Fruit fly (Drosophila melanogaster) whole organism, embryonic: Measurements from ENCODE around the gene CG15286.

Experiments used
- Ada2b ChIP-seq: fragments of 200-800 bp; sonication (Bioruptor generic); IDR thresholded peaks from 2 replicates; pipeline ENCODE4 v1.3.6; 2022; ENCODE audit warnings: missing biosample characterization, missing genetic modification characterization
- B-H1 ChIP-seq: fragments of 200-800 bp; sonication (Bioruptor generic); IDR thresholded peaks from 3 replicates; pipeline ENCODE4 v1.3.6; 2022; ENCODE audit warnings: missing biosample characterization, missing genetic modification characterization
- C15 ChIP-seq: fragments of 200-800 bp; sonication (Bioruptor generic); IDR thresholded peaks from 3 replicates; pipeline ENCODE4 v1.3.6; 2022; ENCODE audit warnings: missing biosample characterization, missing genetic modification characterization
- CG10147 ChIP-seq: fragments of 200-800 bp; sonication (Bioruptor generic); optimal IDR thresholded peaks from 2 replicates; lab custom pipeline; 2019; ENCODE audit warnings: missing biosample characterization, mild to moderate bottlenecking, missing genetic modification characterization, moderate library complexity
- CG10209 ChIP-seq: fragments of 200-800 bp; sonication (Bioruptor generic); optimal IDR thresholded peaks from 3 replicates; lab custom pipeline; 2017; ENCODE audit warnings: missing biosample characterization, mild to moderate bottlenecking, missing genetic modification characterization, missing genetic modification reagents
- CG10462 ChIP-seq: fragments of 200-800 bp; sonication (Bioruptor generic); optimal IDR thresholded peaks from 2 replicates; lab custom pipeline; 2016; ENCODE audit warnings: missing biosample characterization, missing genetic modification characterization
- CG11560 ChIP-seq: fragments of 200-800 bp; sonication (Bioruptor generic); IDR thresholded peaks from 3 replicates; pipeline ENCODE4 v1.3.6; 2022; ENCODE audit warnings: missing biosample characterization, missing genetic modification characterization
- CG13287 ChIP-seq: fragments of 200-800 bp; sonication (Bioruptor generic); IDR thresholded peaks from 2 replicates; pipeline ENCODE4 v1.3.6; 2022; ENCODE audit warnings: missing biosample characterization, missing genetic modification characterization; ENCODE audit not compliant: partially characterized antibody
- CG13894 ChIP-seq: fragments of 200-800 bp; sonication (Bioruptor generic); optimal IDR thresholded peaks from 3 replicates; lab custom pipeline; 2018; ENCODE audit warnings: missing biosample characterization, mild to moderate bottlenecking, missing genetic modification characterization, moderate library complexity
- CG1603 ChIP-seq: fragments of 200-800 bp; sonication (Bioruptor generic); optimal IDR thresholded peaks from 2 replicates; lab custom pipeline; 2019; ENCODE audit warnings: missing biosample characterization, mild to moderate bottlenecking, missing genetic modification characterization, moderate library complexity
- CG17186 ChIP-seq: fragments of 200-800 bp; sonication (Bioruptor generic); optimal IDR thresholded peaks from 3 replicates; lab custom pipeline; 2017; ENCODE audit warnings: missing biosample characterization, missing genetic modification reagents, missing genetic modification characterization
- CG3163 ChIP-seq: fragments of 200-800 bp; sonication (Bioruptor generic); optimal IDR thresholded peaks from 3 replicates; lab custom pipeline; 2016; ENCODE audit warnings: missing biosample characterization, missing genetic modification characterization
- CG33557 ChIP-seq: fragments of 200-800 bp; sonication (Bioruptor generic); optimal IDR thresholded peaks from 2 replicates; lab custom pipeline; 2019; ENCODE audit warnings: missing biosample characterization, mild to moderate bottlenecking, missing genetic modification characterization, moderate library complexity
- CG3407 ChIP-seq: fragments of 200-800 bp; sonication (Bioruptor generic); optimal IDR thresholded peaks from 2 replicates; lab custom pipeline; 2018; ENCODE audit warnings: missing biosample characterization, mild to moderate bottlenecking, missing genetic modification characterization
- CG4820 ChIP-seq: fragments of 200-800 bp; sonication (Bioruptor generic); optimal IDR thresholded peaks from 3 replicates; lab custom pipeline; 2016; ENCODE audit warnings: missing biosample characterization, missing genetic modification characterization
- CG5245 ChIP-seq: fragments of 200-800 bp; sonication (Bioruptor generic); optimal IDR thresholded peaks from 3 replicates; lab custom pipeline; 2016; ENCODE audit warnings: missing biosample characterization, missing genetic modification characterization
- CG6254 ChIP-seq: fragments of 200-800 bp; sonication (Bioruptor generic); optimal IDR thresholded peaks from 3 replicates; lab custom pipeline; 2017; ENCODE audit warnings: mild to moderate bottlenecking, missing biosample characterization, missing genetic modification reagents, missing genetic modification characterization
- CG7963 ChIP-seq: fragments of 200-800 bp; sonication (Bioruptor generic); IDR thresholded peaks from 3 replicates; pipeline ENCODE4 v1.3.6; 2022; ENCODE audit warnings: missing biosample characterization, missing genetic modification characterization; ENCODE audit not compliant: partially characterized antibody
- CG8281 ChIP-seq: fragments of 200-800 bp; sonication (Bioruptor generic); optimal IDR thresholded peaks from 2 replicates; lab custom pipeline; 2018; ENCODE audit warnings: missing biosample characterization, mild to moderate bottlenecking, missing genetic modification characterization, moderate library complexity
- CG8290 ChIP-seq, 3 experiments: fragments of 200-800 bp; sonication (Bioruptor generic); optimal IDR thresholded peaks; 2 replicates each; lab custom pipeline; 2016 to 2019; ENCODE audit warnings: missing biosample characterization in 3 of 3, missing genetic modification characterization in 3 of 3, mild to moderate bottlenecking in 2 of 3, moderate library complexity in 1 of 3
- CG8924 ChIP-seq: fragments of 200-800 bp; optimal IDR thresholded peaks from 3 replicates; lab custom pipeline; 2019; ENCODE audit warnings: missing biosample characterization, mild to moderate bottlenecking, missing genetic modification characterization, moderate library complexity
- CrebB ChIP-seq: fragments of 200-800 bp; sonication (Bioruptor generic); optimal IDR thresholded peaks from 3 replicates; lab custom pipeline; 2018; ENCODE audit warnings: missing biosample characterization, mild to moderate bottlenecking, missing genetic modification characterization
- Fer1 ChIP-seq: fragments of 200-800 bp; sonication (Bioruptor generic); optimal IDR thresholded peaks from 2 replicates; lab custom pipeline; 2017; ENCODE audit warnings: missing biosample characterization, mild to moderate bottlenecking, missing genetic modification characterization
- HmgZ ChIP-seq: fragments of 200-800 bp; sonication (Bioruptor generic); optimal IDR thresholded peaks from 2 replicates; lab custom pipeline; 2018; ENCODE audit warnings: missing biosample characterization, mild to moderate bottlenecking, missing genetic modification characterization
- Kr ChIP-seq: fragments of 200-800 bp; sonication (Bioruptor generic); optimal IDR thresholded peaks from 2 replicates; lab custom pipeline; 2017; ENCODE audit warnings: missing biosample characterization, mild to moderate bottlenecking, missing genetic modification characterization
- Poxn ChIP-seq: fragments of 200-800 bp; sonication (Bioruptor generic); IDR thresholded peaks from 2 replicates; pipeline ENCODE4 v1.3.6; 2022; ENCODE audit warnings: missing biosample characterization, missing genetic modification characterization
- Six4 ChIP-seq: fragments of 200-800 bp; sonication (Bioruptor generic); optimal IDR thresholded peaks from 2 replicates; lab custom pipeline; 2016; ENCODE audit warnings: missing biosample characterization, missing genetic modification characterization
- Spps ChIP-seq: fragments of 200-800 bp; sonication (Bioruptor generic); optimal IDR thresholded peaks from 2 replicates; lab custom pipeline; 2018; ENCODE audit warnings: missing biosample characterization, mild to moderate bottlenecking, missing genetic modification characterization
- ac ChIP-seq: fragments of 200-800 bp; sonication (Bioruptor generic); optimal IDR thresholded peaks from 3 replicates; lab custom pipeline; 2017; ENCODE audit warnings: missing biosample characterization, mild to moderate bottlenecking, missing genetic modification characterization
- amos ChIP-seq: fragments of 200-800 bp; sonication (Bioruptor generic); IDR thresholded peaks from 2 replicates; pipeline ENCODE4 v1.3.6; 2022; ENCODE audit warnings: missing biosample characterization, missing genetic modification characterization; ENCODE audit not compliant: partially characterized antibody
- ase ChIP-seq: fragments of 200-800 bp; sonication (Bioruptor generic); IDR thresholded peaks from 3 replicates; pipeline ENCODE4 v1.3.6; 2022; ENCODE audit warnings: missing biosample characterization, missing genetic modification characterization
- ato ChIP-seq: fragments of 200-800 bp; sonication (Bioruptor generic); IDR thresholded peaks from 2 replicates; pipeline ENCODE4 v1.3.6; 2022; ENCODE audit warnings: missing biosample characterization, missing genetic modification characterization; ENCODE audit not compliant: partially characterized antibody
- bcd ChIP-seq: fragments of 200-800 bp; sonication (Bioruptor generic); optimal IDR thresholded peaks from 2 replicates; lab custom pipeline; 2017; ENCODE audit warnings: missing biosample characterization, mild to moderate bottlenecking, missing genetic modification characterization
- chm ChIP-seq: fragments of 200-800 bp; sonication (Bioruptor generic); IDR thresholded peaks from 2 replicates; pipeline ENCODE4 v1.3.6; 2022; ENCODE audit warnings: missing biosample characterization, missing genetic modification characterization
- corto ChIP-seq: fragments of 200-800 bp; sonication (Bioruptor generic); optimal IDR thresholded peaks from 2 replicates; lab custom pipeline; 2016; ENCODE audit warnings: missing biosample characterization, mild to moderate bottlenecking, missing genetic modification characterization, moderate library complexity
- ftz-f1 ChIP-seq: fragments of 200-800 bp; sonication (Bioruptor generic); optimal IDR thresholded peaks from 2 replicates; lab custom pipeline; 2016; ENCODE audit warnings: missing biosample characterization, missing genetic modification characterization
- gcm2 ChIP-seq: fragments of 200-800 bp; sonication (Bioruptor generic); optimal IDR thresholded peaks from 2 replicates; lab custom pipeline; 2016; ENCODE audit warnings: missing biosample characterization, missing genetic modification characterization
- gfzf ChIP-seq: fragments of 200-800 bp; sonication (Bioruptor generic); optimal IDR thresholded peaks from 2 replicates; lab custom pipeline; 2016; ENCODE audit warnings: missing biosample characterization, mild to moderate bottlenecking, missing genetic modification characterization, moderate library complexity
- her ChIP-seq: fragments of 200-800 bp; sonication (Bioruptor generic); optimal IDR thresholded peaks from 2 replicates; lab custom pipeline; 2016; ENCODE audit warnings: missing biosample characterization, missing genetic modification characterization
- hth ChIP-seq: fragments of >200 bp; optimal IDR thresholded peaks from 2 replicates; lab custom pipeline; 2017; ENCODE audit warnings: inconsistent platforms
- insv ChIP-seq, 2 experiments: fragments of 200-800 bp; sonication (Bioruptor generic); optimal IDR thresholded peaks; 3 replicates each; lab custom pipeline; 2016 to 2018; ENCODE audit warnings: missing biosample characterization in 2 of 2, missing genetic modification characterization in 2 of 2
- kah ChIP-seq: fragments of 200-800 bp; sonication (Bioruptor generic); optimal IDR thresholded peaks from 2 replicates; lab custom pipeline; 2018; ENCODE audit warnings: missing biosample characterization, mild to moderate bottlenecking, missing genetic modification characterization
- kni ChIP-seq: fragments of 200-800 bp; sonication (Bioruptor generic); optimal IDR thresholded peaks from 3 replicates; lab custom pipeline; 2017; ENCODE audit warnings: mild to moderate bottlenecking, missing biosample characterization, missing genetic modification reagents, missing genetic modification characterization
- lab ChIP-seq: fragments of 200-800 bp; sonication (Bioruptor generic); optimal IDR thresholded peaks from 3 replicates; lab custom pipeline; 2017; ENCODE audit warnings: missing biosample characterization, missing genetic modification characterization, mild to moderate bottlenecking, moderate library complexity, missing genetic modification reagents
- pb ChIP-seq: fragments of 200-800 bp; sonication (Bioruptor generic); optimal IDR thresholded peaks from 3 replicates; lab custom pipeline; 2016; ENCODE audit warnings: missing biosample characterization, missing genetic modification characterization
- pita ChIP-seq: fragments of 200-800 bp; sonication (Bioruptor generic); optimal IDR thresholded peaks from 2 replicates; lab custom pipeline; 2017; ENCODE audit warnings: missing biosample characterization, mild to moderate bottlenecking, missing genetic modification characterization
- schlank ChIP-seq: fragments of 200-800 bp; sonication (Bioruptor generic); optimal IDR thresholded peaks from 2 replicates; lab custom pipeline; 2018; ENCODE audit warnings: missing biosample characterization, mild to moderate bottlenecking, missing genetic modification characterization
- tap ChIP-seq: fragments of 200-800 bp; optimal IDR thresholded peaks from 3 replicates; lab custom pipeline; 2019; ENCODE audit warnings: missing biosample characterization, mild to moderate bottlenecking, missing genetic modification characterization, moderate library complexity
- ttk ChIP-seq: fragments of 200-800 bp; sonication (Bioruptor generic); IDR thresholded peaks from 2 replicates; pipeline ENCODE4 v2.1.2; 2022; ENCODE audit warnings: missing biosample characterization, missing genetic modification characterization
- tup ChIP-seq: fragments of 200-800 bp; sonication (Bioruptor generic); optimal IDR thresholded peaks from 2 replicates; lab custom pipeline; 2016; ENCODE audit warnings: missing biosample characterization, mild to moderate bottlenecking, missing genetic modification characterization, moderate library complexity
- yki ChIP-seq: fragments of >200 bp; optimal IDR thresholded peaks from 3 replicates; lab custom pipeline; 2018

The CG15286 gene

DNA sequence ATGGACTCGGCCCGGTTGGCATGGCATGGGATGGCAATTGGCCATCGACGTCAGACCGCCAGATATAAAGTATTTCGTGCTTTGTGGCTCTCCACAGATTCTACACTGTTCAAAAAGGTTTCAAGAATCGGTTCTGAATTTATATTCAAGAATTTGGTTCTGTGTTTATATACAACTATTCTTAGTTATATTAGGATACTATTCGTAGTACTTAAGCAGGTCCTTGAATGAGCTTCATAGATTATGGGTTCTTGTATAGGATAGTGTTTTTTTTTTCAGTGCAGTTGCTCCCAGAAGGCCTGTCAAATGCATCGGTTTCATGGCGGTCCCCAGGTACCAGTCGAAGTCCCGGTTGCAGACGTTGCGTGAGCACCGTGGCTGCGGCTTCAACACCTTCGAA lies 48.5 kb downstream of the CG15286 start (continued):
- TF ChIP-seq Spps (tag; lab: Kevin White, UChicago) (no peak), corto (GFP tag; lab: Kevin White, UChicago) (peak; percentile 93), chm (GFP tag; lab: Robert Waterston, UW) (no peak), ttk (GFP tag; lab: Robert Waterston, UW) (no peak), CG10147 (no peak), CG13894 (tag; lab: Kevin White, UChicago) (no peak), CG10209 (GFP tag; lab: Kevin White, UChicago) (no peak), ase (no peak), CG7963 (GFP tag; lab: Robert Waterston, UW) (no peak), CG11560 (tag; lab: Robert Waterston, UW) (no peak), Ada2b (GFP tag; lab: Robert Waterston, UW) (no peak), CG3407 (GFP tag; lab: Kevin White, UChicago) (no peak), lab (GFP tag; lab: Kevin White, UChicago) (no peak), hth (lab: Kevin White, UChicago) (no peak), CG13287 (GFP tag; lab: Robert Waterston, UW) (no peak), CG8924 (tag; lab: Kevin White, UChicago) (no peak), schlank (no peak), yki (no peak), amos (GFP tag; lab: Robert Waterston, UW) (no peak), CrebB (tag; lab: Kevin White, UChicago) (no peak), pb (GFP tag; lab: Kevin White, UChicago) (no peak), CG17186 (GFP tag; lab: Kevin White, UChicago) (no peak), CG6254 (GFP tag; lab: Kevin White, UChicago) (peak; percentile 8), ftz-f1 (no peak), tap (tag; lab: Kevin White, UChicago) (no peak), Kr (GFP tag; lab: Kevin White, UChicago) (no peak), bcd (GFP tag; lab: Kevin White, UChicago) (no peak), CG8281 (tag; lab: Kevin White, UChicago) (no peak), insv (GFP tag; optimal IDR thresholded peaks at IDR 0.05; lab: Kevin White, UChicago) (no peak), CG5245 (GFP tag; lab: Kevin White, UChicago) (no peak), gfzf (no peak), ato (GFP tag; lab: Robert Waterston, UW) (no peak), CG3163 (GFP tag; lab: Kevin White, UChicago) (no peak), CG33557 (GFP tag; lab: Kevin White, UChicago) (no peak), gcm2 (GFP tag; lab: Kevin White, UChicago) (no peak), kni (GFP tag; lab: Kevin White, UChicago) (no peak), C15 (GFP tag; lab: Robert Waterston, UW) (no peak), Fer1 (GFP tag; lab: Kevin White, UChicago) (no peak), B-H1 (GFP tag; lab: Robert Waterston, UW) (no peak), Six4 (no peak), HmgZ (tag; lab: Kevin White, UChicago) (no peak), kah (GFP tag; lab: Kevin White, UChicago) (no peak), CG8290 (GFP tag; optimal IDR thresholded peaks at IDR 0.05; lab: Kevin White, UChicago) (no peak), CG8290 (tag; optimal IDR thresholded peaks at IDR 0.05; lab: Kevin White, UChicago) (no peak), ac (GFP tag; lab: Kevin White, UChicago) (no peak), her (no peak), CG10462 (GFP tag; lab: Kevin White, UChicago) (no peak), CG1603 (tag; lab: Kevin White, UChicago) (no peak), pita (GFP tag; lab: Kevin White, UChicago) (no peak), tup (no peak), Poxn (GFP tag; lab: Robert Waterston, UW) (no peak), CG4820 (GFP tag; lab: Kevin White, UChicago) (peak; percentile 35)
